Worm (Caenorhabditis elegans) whole organism, young adult: ENCODE data around the gene alh-7.

Experiments used
- B0261.1 ChIP-seq: sonication (generic microtip); optimal IDR thresholded peaks from 2 replicates; lab custom pipeline; 2016; ENCODE audit warnings: mild to moderate bottlenecking, missing genetic modification characterization, moderate library complexity, missing compliant biosample characterization
- F23B12.7 ChIP-seq: sonication (generic microtip); optimal IDR thresholded peaks from 2 replicates; lab custom pipeline; 2017; ENCODE audit warnings: missing genetic modification characterization, mild to moderate bottlenecking, missing compliant biosample characterization, antibody characterized with exemption, moderate library complexity; ENCODE audit not compliant: insufficient read depth
- F33H1.4 ChIP-seq: fragments of 200-800 bp; sonication (Bioruptor generic); IDR thresholded peaks from 2 replicates; pipeline ENCODE4 v1.3.6; 2022; ENCODE audit warnings: missing genetic modification reagents, missing genetic modification characterization, missing compliant biosample characterization
- F55B11.4 ChIP-seq: sonication (generic microtip); optimal IDR thresholded peaks from 2 replicates; lab custom pipeline; 2016; ENCODE audit warnings: missing compliant biosample characterization, missing genetic modification characterization, borderline replicate concordance; ENCODE audit not compliant: insufficient read depth
- F57C9.4 ChIP-seq: sonication (generic microtip); optimal IDR thresholded peaks from 2 replicates; lab custom pipeline; 2017; ENCODE audit warnings: mild to moderate bottlenecking, missing genetic modification characterization, missing compliant biosample characterization
- K11D2.4 ChIP-seq: fragments of 200-800 bp; sonication (Bioruptor generic); IDR thresholded peaks from 2 replicates; pipeline ENCODE4 v1.3.6; 2022; ENCODE audit warnings: missing genetic modification reagents, missing genetic modification characterization, missing compliant biosample characterization
- T07F8.4 ChIP-seq: sonication (generic microtip); optimal IDR thresholded peaks from 2 replicates; lab custom pipeline; 2016; ENCODE audit warnings: mild to moderate bottlenecking, missing genetic modification characterization, moderate library complexity, missing compliant biosample characterization
- Y53F4B.3 ChIP-seq: fragments of 200-800 bp; sonication (Bioruptor generic); IDR thresholded peaks from 2 replicates; pipeline ENCODE4 v1.3.6; 2022; ENCODE audit warnings: missing genetic modification reagents, missing genetic modification characterization, missing compliant biosample characterization
- Y67H2A.10 ChIP-seq: fragments of 200-800 bp; sonication (Bioruptor generic); conservative IDR thresholded peaks from 2 replicates; pipeline ENCODE4 v1.3.6; 2022; ENCODE audit warnings: missing genetic modification reagents, missing genetic modification characterization, missing compliant biosample characterization
- attf-3 ChIP-seq: fragments of 200-800 bp; sonication (Bioruptor generic); conservative IDR thresholded peaks from 2 replicates; pipeline ENCODE4 v1.3.6; 2022; ENCODE audit warnings: missing genetic modification reagents, missing genetic modification characterization, missing compliant biosample characterization
- attf-6 ChIP-seq: fragments of 200-800 bp; sonication (Bioruptor generic); IDR thresholded peaks from 2 replicates; pipeline ENCODE4 v1.3.6; 2022; ENCODE audit warnings: missing genetic modification reagents, missing genetic modification characterization, missing compliant biosample characterization
- bed-2 ChIP-seq: fragments of 200-800 bp; sonication (Bioruptor generic); IDR thresholded peaks from 2 replicates; pipeline ENCODE4 v1.3.6; 2022; ENCODE audit warnings: missing genetic modification reagents, missing genetic modification characterization, missing compliant biosample characterization
- ccch-3 ChIP-seq: fragments of 200-800 bp; sonication (Bioruptor generic); optimal IDR thresholded peaks from 2 replicates; lab custom pipeline; 2018; ENCODE audit warnings: mild to moderate bottlenecking, missing genetic modification characterization, missing compliant biosample characterization
- cebp-1 ChIP-seq, 2 experiments: fragments of 200-800 bp in 1 of 2; sonication (Bioruptor generic) in 1 of 2; sonication (generic microtip) in 1 of 2; IDR thresholded peaks in 1 of 2; optimal IDR thresholded peaks in 1 of 2; 2 replicates each; pipeline versions ENCODE4 v1.3.6 to Lab custom; 2017 to 2022; ENCODE audit warnings: missing compliant biosample characterization in 2 of 2, missing genetic modification characterization in 2 of 2, mild to moderate bottlenecking in 1 of 2, missing genetic modification reagents in 1 of 2, moderate library complexity in 1 of 2
- chd-7 ChIP-seq: sonication (generic microtip); optimal IDR thresholded peaks from 2 replicates; lab custom pipeline; 2016; ENCODE audit warnings: mild to moderate bottlenecking, missing genetic modification characterization, moderate library complexity, missing compliant biosample characterization
- egl-44 ChIP-seq: fragments of 200-800 bp; sonication (Bioruptor generic); IDR thresholded peaks from 2 replicates; pipeline ENCODE4 v1.3.6; 2022; ENCODE audit warnings: missing genetic modification reagents, missing genetic modification characterization, missing compliant biosample characterization
- him-1 ChIP-seq: sonication (generic microtip); optimal IDR thresholded peaks from 2 replicates; lab custom pipeline; 2016; ENCODE audit warnings: missing genotype, missing genetic modification reagents, missing genetic modification characterization, missing compliant biosample characterization
- hlh-12 ChIP-seq: sonication (generic microtip); optimal IDR thresholded peaks from 2 replicates; lab custom pipeline; 2016; ENCODE audit warnings: missing genetic modification characterization, missing compliant biosample characterization
- hrde-1 ChIP-seq: sonication (generic microtip); optimal IDR thresholded peaks from 2 replicates; lab custom pipeline; 2016; ENCODE audit warnings: missing genetic modification characterization, mild to moderate bottlenecking, missing compliant biosample characterization, moderate library complexity, missing genotype, missing genetic modification reagents, borderline replicate concordance
- hsf-1 ChIP-seq: fragments of 200-800 bp; sonication (Bioruptor generic); IDR thresholded peaks from 2 replicates; pipeline ENCODE4 v1.3.6; 2022; ENCODE audit warnings: missing genetic modification reagents, missing genetic modification characterization, missing compliant biosample characterization
- madf-10 ChIP-seq: sonication (generic microtip); optimal IDR thresholded peaks from 2 replicates; lab custom pipeline; 2016; ENCODE audit warnings: mild to moderate bottlenecking, missing genetic modification characterization, missing compliant biosample characterization
- mxl-1 ChIP-seq: sonication (generic microtip); optimal IDR thresholded peaks from 2 replicates; lab custom pipeline; 2016; ENCODE audit warnings: missing genetic modification characterization, missing compliant biosample characterization
- nhr-120 ChIP-seq: fragments of 200-800 bp; sonication (Bioruptor generic); IDR thresholded peaks from 2 replicates; pipeline ENCODE4 v1.3.6; 2022; ENCODE audit warnings: missing genetic modification characterization, missing compliant biosample characterization
- nhr-179 ChIP-seq: sonication (generic microtip); optimal IDR thresholded peaks from 2 replicates; lab custom pipeline; 2016; ENCODE audit warnings: mild to moderate bottlenecking, missing genetic modification characterization, missing compliant biosample characterization
- nhr-80 ChIP-seq: sonication (generic microtip); optimal IDR thresholded peaks from 2 replicates; lab custom pipeline; 2016; ENCODE audit warnings: missing genetic modification characterization, missing compliant biosample characterization
- nhr-90 ChIP-seq: sonication (generic microtip); optimal IDR thresholded peaks from 2 replicates; lab custom pipeline; 2016; ENCODE audit warnings: missing genotype, mild to moderate bottlenecking, missing genetic modification characterization, missing compliant biosample characterization
- snpc-1.1 ChIP-seq: sonication (generic microtip); optimal IDR thresholded peaks from 2 replicates; lab custom pipeline; 2017; ENCODE audit warnings: missing genetic modification characterization, mild to moderate bottlenecking, missing compliant biosample characterization, antibody characterized with exemption, moderate library complexity, missing genotype, missing genetic modification reagents; ENCODE audit not compliant: insufficient read depth
- snpc-3.4 ChIP-seq: sonication (generic microtip); optimal IDR thresholded peaks from 2 replicates; lab custom pipeline; 2017; ENCODE audit warnings: missing genetic modification characterization, mild to moderate bottlenecking, missing compliant biosample characterization, antibody characterized with exemption, moderate library complexity, missing genotype, missing genetic modification reagents
- zfh-2 ChIP-seq: fragments of 200-800 bp; sonication (Bioruptor generic); conservative IDR thresholded peaks from 2 replicates; pipeline ENCODE4 v1.3.6; 2022; ENCODE audit warnings: missing genetic modification reagents, missing genetic modification characterization, missing compliant biosample characterization

The alh-7 gene

ce11 chrII:13517600-13517999, 26.0 kb upstream of the alh-7 start, which contains the start of gene sre-45:
TSS of gene sre-45 (plus strand) at chrII:13517900.
- TF ChIP-seq chd-7 (tag; lab: Kevin White, UChicago) (no peak), F55B11.4 (tag; lab: Kevin White, UChicago) (no peak), K11D2.4 (no peak), B0261.1 (tag; lab: Kevin White, UChicago) (no peak), snpc-3.4 (tag; lab: Kevin White, UChicago) (no peak), him-1 (tag; lab: Kevin White, UChicago) (no peak), T07F8.4 (no peak), hsf-1 (GFP tag; lab: Robert Waterston, UW) (no peak), F23B12.7 (tag; lab: Kevin White, UChicago) (no peak), F33H1.4 (GFP tag; lab: Robert Waterston, UW) (no peak), cebp-1 (GFP tag; IDR thresholded peaks at IDR 0.05; lab: Robert Waterston, UW) (no peak), cebp-1 (tag; optimal IDR thresholded peaks at IDR 0.05; lab: Kevin White, UChicago) (no peak)

ce11 chrII:13515813-13516212, 24.2 kb upstream of the alh-7 start:
- TF ChIP-seq zfh-2 (GFP tag; lab: Robert Waterston, UW) (peak; percentile 55; the same call in 1 of the 2 replicates), nhr-80 (no peak), madf-10 (no peak), nhr-90 (tag; lab: Kevin White, UChicago) (no peak)

ce11 chrII:13508607-13509006, 17.0 kb upstream of the alh-7 start:
- TF ChIP-seq nhr-80 (peak; percentile 42), nhr-179 (tag; lab: Kevin White, UChicago) (no peak)

- TF ChIP-seq mxl-1 (no peak), nhr-80 (peak; percentile 68)
- TF ChIP-seq, all 124 proteins: peak for 1
Observed at ce11 chrII:13507535-13507934, 15.9 kb upstream of the alh-7 start, which contains the start of gene nep-17. TSS of gene nep-17 (plus strand) at chrII:13507819.

ce11 chrII:13505977-13506568, 14.5 kb upstream of the alh-7 start:
- TF ChIP-seq bed-2 (GFP tag; lab: Robert Waterston, UW) (no peak), nhr-80 (peak; percentile 9)

ce11 chrII:13505386-13505785, 13.8 kb upstream of the alh-7 start:
- TF ChIP-seq hlh-12 (tag; lab: Kevin White, UChicago) (no peak), hrde-1 (tag; lab: Kevin White, UChicago) (no peak), attf-3 (GFP tag; lab: Robert Waterston, UW) (no peak), egl-44 (no peak), attf-6 (no peak), snpc-1.1 (tag; lab: Kevin White, UChicago) (no peak), Y67H2A.10 (GFP tag; lab: Robert Waterston, UW) (no peak), F57C9.4 (no peak)

- TF ChIP-seq ccch-3 (GFP tag; lab: Kevin White, UChicago) (no peak), Y53F4B.3 (GFP tag; lab: Robert Waterston, UW) (no peak), nhr-120 (GFP tag; lab: Robert Waterston, UW) (no peak), T07F8.4 (no peak)
Observed at ce11 chrII:13503653-13504052, 12.1 kb upstream of the alh-7 start, which contains the start of gene F54F11.1. TSS of gene F54F11.1 (plus strand) at chrII:13503953.
